Fruit fly (Drosophila melanogaster) whole organism, pupa: ENCODE results near the gene CG13398.

Experiments
- CG10348 ChIP-seq: fragments of 200-800 bp; sonication (Bioruptor generic); IDR thresholded peaks from 2 replicates; pipeline ENCODE4 v1.3.6; 2022; ENCODE audit warnings: missing biosample characterization, missing genetic modification characterization
- CG12605 ChIP-seq: fragments of 200-800 bp; sonication (Bioruptor generic); IDR thresholded peaks from 2 replicates; pipeline ENCODE4 v1.3.6; 2022; ENCODE audit warnings: missing biosample characterization, missing genetic modification characterization
- CG13204 ChIP-seq: fragments of 200-800 bp; sonication (Bioruptor generic); optimal IDR thresholded peaks from 2 replicates; lab custom pipeline; 2018; ENCODE audit warnings: missing biosample characterization, mild to moderate bottlenecking, missing genetic modification characterization, moderate library complexity
- CG14655 ChIP-seq: fragments of 200-800 bp; sonication (Bioruptor generic); optimal IDR thresholded peaks from 3 replicates; lab custom pipeline; 2017; ENCODE audit warnings: mild to moderate bottlenecking, missing biosample characterization, missing genetic modification reagents, missing genetic modification characterization
- CG15710 ChIP-seq: fragments of 200-800 bp; sonication (Bioruptor generic); optimal IDR thresholded peaks from 2 replicates; lab custom pipeline; 2018; ENCODE audit warnings: missing biosample characterization, mild to moderate bottlenecking, missing genetic modification characterization, moderate library complexity
- CG17806 ChIP-seq: fragments of 200-800 bp; sonication (Bioruptor generic); optimal IDR thresholded peaks from 2 replicates; lab custom pipeline; 2018; ENCODE audit warnings: missing biosample characterization, mild to moderate bottlenecking, missing genetic modification characterization, moderate library complexity
- CG32121 ChIP-seq: fragments of 200-800 bp; sonication (Bioruptor generic); IDR thresholded peaks from 2 replicates; pipeline ENCODE4 v1.3.6; 2022; ENCODE audit warnings: missing biosample characterization, missing genetic modification characterization
- CG34367 ChIP-seq: fragments of 200-800 bp; sonication (Bioruptor generic); optimal IDR thresholded peaks from 2 replicates; lab custom pipeline; 2018; ENCODE audit warnings: missing biosample characterization, mild to moderate bottlenecking, missing genetic modification characterization
- CG4496 ChIP-seq: fragments of 200-800 bp; sonication (Bioruptor generic); IDR thresholded peaks from 3 replicates; pipeline ENCODE4 v1.3.6; 2022; ENCODE audit warnings: missing biosample characterization, missing genetic modification characterization
- CG8159 ChIP-seq: fragments of 200-800 bp; sonication (Bioruptor generic); optimal IDR thresholded peaks from 3 replicates; lab custom pipeline; 2018; ENCODE audit warnings: missing biosample characterization, mild to moderate bottlenecking, missing genetic modification characterization, moderate library complexity
- CG8301 ChIP-seq: fragments of 200-800 bp; sonication (Bioruptor generic); optimal IDR thresholded peaks from 2 replicates; lab custom pipeline; 2018; ENCODE audit warnings: missing biosample characterization, mild to moderate bottlenecking, missing genetic modification characterization
- CG9948 ChIP-seq: fragments of 200-800 bp; sonication (Bioruptor generic); optimal IDR thresholded peaks from 2 replicates; lab custom pipeline; 2018; ENCODE audit warnings: missing biosample characterization, mild to moderate bottlenecking, missing genetic modification characterization, moderate library complexity
- D1 ChIP-seq: fragments of 200-800 bp; sonication (Bioruptor generic); optimal IDR thresholded peaks from 2 replicates; lab custom pipeline; 2018; ENCODE audit warnings: missing biosample characterization, mild to moderate bottlenecking, missing genetic modification characterization, moderate library complexity
- EcR ChIP-seq: fragments of 200-800 bp; sonication (Bioruptor generic); optimal IDR thresholded peaks from 3 replicates; lab custom pipeline; 2019; ENCODE audit warnings: missing biosample characterization, missing genetic modification characterization, mild to moderate bottlenecking, moderate library complexity, missing genetic modification reagents
- Ets98B ChIP-seq: fragments of 200-800 bp; sonication (Bioruptor generic); IDR thresholded peaks from 2 replicates; pipeline ENCODE4 v1.3.6; 2022; ENCODE audit warnings: missing biosample characterization, missing genetic modification characterization
- Pif1A ChIP-seq: fragments of 200-800 bp; sonication (Bioruptor generic); optimal IDR thresholded peaks from 3 replicates; lab custom pipeline; 2016; ENCODE audit warnings: missing biosample characterization, missing genetic modification characterization
- Pif1B ChIP-seq: fragments of 200-800 bp; sonication (Bioruptor generic); optimal IDR thresholded peaks from 3 replicates; lab custom pipeline; 2016; ENCODE audit warnings: missing biosample characterization, missing genetic modification characterization
- Snoo ChIP-seq: fragments of 200-800 bp; sonication (Bioruptor generic); optimal IDR thresholded peaks from 3 replicates; lab custom pipeline; 2017; ENCODE audit warnings: missing biosample characterization, mild to moderate bottlenecking, missing genetic modification characterization, inconsistent platforms
- fd96Ca ChIP-seq: fragments of 200-800 bp; sonication (Bioruptor generic); IDR thresholded peaks from 3 replicates; pipeline ENCODE4 v1.3.6; 2022; ENCODE audit warnings: missing biosample characterization, missing genetic modification characterization
- gl ChIP-seq: fragments of 200-800 bp; sonication (Bioruptor generic); optimal IDR thresholded peaks from 2 replicates; lab custom pipeline; 2018; ENCODE audit warnings: missing biosample characterization, mild to moderate bottlenecking, missing genetic modification characterization
- rn ChIP-seq: fragments of 200-800 bp; sonication (Bioruptor generic); IDR thresholded peaks from 2 replicates; pipeline ENCODE4 v1.3.6; 2022; ENCODE audit warnings: missing biosample characterization, missing genetic modification characterization

CG13398 gene

dm6 chr2L:8374235-8374634, 40.8 kb downstream of the CG13398 start, which contains the start of gene Wdr82:
Gene Wdr82, plus strand, starts transcription at chr2L:8374461.
- no peak for TF ChIP-seq rn (GFP tag; lab: Robert Waterston, UW)

- TF ChIP-seq Snoo, result no peak
- TF ChIP-seq CG15710 (tag; lab: Kevin White, UChicago), result no peak
- TF ChIP-seq CG9948 (tag; lab: Kevin White, UChicago), result no peak
- TF ChIP-seq Pif1B (GFP tag; lab: Kevin White, UChicago), result no peak
- no peak for TF ChIP-seq D1 (tag; lab: Kevin White, UChicago)
- TF ChIP-seq CG13204, result no peak
- no peak for TF ChIP-seq rn (GFP tag; lab: Robert Waterston, UW)
- no peak for TF ChIP-seq EcR (GFP tag; lab: Kevin White, UChicago)
- no peak for TF ChIP-seq CG8159 (tag; lab: Kevin White, UChicago)
- no peak for TF ChIP-seq CG4496 (GFP tag; lab: Robert Waterston, UW)
- TF ChIP-seq CG17806, result no peak
- TF ChIP-seq CG8301 (tag; lab: Kevin White, UChicago), result no peak
- TF ChIP-seq CG14655 (GFP tag; lab: Kevin White, UChicago), result no peak
- no peak for TF ChIP-seq CG10348 (GFP tag; lab: Robert Waterston, UW)
- TF ChIP-seq fd96Ca (GFP tag; lab: Robert Waterston, UW), result no peak
- TF ChIP-seq Ets98B, result no peak
- no peak for TF ChIP-seq gl (tag; lab: Kevin White, UChicago)
- TF ChIP-seq Pif1A (GFP tag; lab: Kevin White, UChicago), result no peak
- TF ChIP-seq CG34367 (tag; lab: Kevin White, UChicago), result no peak
- TF ChIP-seq, all 21 proteins: peak for 0
These were observed 42.8 kb downstream of the CG13398 start for dm6 chr2L:8372248-8372647.

dm6 chr2L:8371354-8371937, 43.6 kb downstream of the CG13398 start:
- TF ChIP-seq Pif1B (GFP tag; lab: Kevin White, UChicago) (no peak), CG32121 (GFP tag; lab: Robert Waterston, UW) (peak; percentile 13; the same call in 1 of the 2 replicates), CG12605 (GFP tag; lab: Robert Waterston, UW) (no peak), CG9948 (tag; lab: Kevin White, UChicago) (peak; percentile 4), CG8301 (tag; lab: Kevin White, UChicago) (no peak)

- no peak for TF ChIP-seq CG14655 (GFP tag; lab: Kevin White, UChicago)
- TF ChIP-seq Ets98B, result peak; percentile 74; the same call in 1 of the 2 replicates
- no peak for TF ChIP-seq Pif1B (GFP tag; lab: Kevin White, UChicago)
- TF ChIP-seq CG12605 (GFP tag; lab: Robert Waterston, UW), result peak; percentile 44; the same call in 1 of the 2 replicates
- peak; percentile 50; the same call in 1 of the 3 replicates for TF ChIP-seq CG4496 (GFP tag; lab: Robert Waterston, UW)
- peak; percentile 44 for TF ChIP-seq EcR (GFP tag; lab: Kevin White, UChicago)
- TF ChIP-seq CG8301 (tag; lab: Kevin White, UChicago), result no peak
- TF ChIP-seq CG32121 (GFP tag; lab: Robert Waterston, UW), result peak; percentile 46; the same call in 1 of the 2 replicates
- TF ChIP-seq CG15710 (tag; lab: Kevin White, UChicago), result peak; percentile 16
- peak; percentile 67; the same call in 2 of the 3 replicates for TF ChIP-seq fd96Ca (GFP tag; lab: Robert Waterston, UW)
- TF ChIP-seq CG10348 (GFP tag; lab: Robert Waterston, UW), result 0 out of 2 replicates have a peak, but pooled peaks have one; percentile 6
These were observed 44.4 kb downstream of the CG13398 start, which contains the start of gene CG17292 for dm6 chr2L:8370364-8371326. Gene CG17292, plus strand, starts transcription at chr2L:8370454.

DNA sequence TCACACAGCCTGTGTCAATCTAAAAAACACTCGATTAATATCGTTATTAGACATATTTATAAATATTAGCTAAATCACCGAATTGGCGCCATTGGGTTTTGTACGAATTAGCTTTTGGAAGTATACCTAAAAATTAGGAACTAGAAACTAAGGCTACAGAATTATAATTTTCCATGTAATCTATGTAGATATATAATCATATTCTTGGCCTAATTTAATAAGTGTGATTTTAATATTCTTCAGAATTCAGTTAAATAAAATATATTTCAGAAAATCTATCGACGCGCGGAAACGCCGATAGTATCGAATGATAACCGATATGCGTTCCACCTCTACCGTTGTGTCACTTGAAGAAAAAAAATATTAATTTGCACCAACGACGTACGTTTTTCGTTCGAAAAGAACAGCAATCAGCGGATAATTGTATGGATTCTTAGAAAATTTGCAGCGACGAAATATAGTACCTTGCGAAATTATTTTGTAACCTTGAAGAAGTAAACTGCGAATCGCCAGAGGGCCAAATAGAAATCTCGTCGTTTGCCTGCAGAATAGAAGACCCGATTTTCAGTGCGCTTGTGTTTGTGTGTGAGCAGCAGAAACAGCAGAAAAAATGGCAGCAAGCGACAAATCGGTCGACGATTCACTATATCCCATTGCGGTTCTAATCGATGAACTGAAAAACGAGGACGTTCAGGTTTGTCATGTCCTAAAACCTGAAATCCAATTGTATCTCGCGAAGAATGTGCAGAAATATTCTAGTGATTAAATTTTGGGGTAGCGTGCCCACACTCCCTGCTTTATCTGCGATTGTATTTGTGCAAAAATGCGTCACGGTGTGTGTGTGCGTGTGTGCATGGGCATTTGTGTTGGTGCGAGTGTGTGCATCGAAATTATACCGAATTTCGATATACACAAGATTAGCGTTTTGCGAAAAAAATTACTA, 49.1 kb downstream of the CG13398 start, which contains the start of gene Pp2A-29B:
Gene Pp2A-29B (plus strand): TSS at position 338 of the 943 bp plus-strand sequence.
- TF ChIP-seq CG10348 (GFP tag; lab: Robert Waterston, UW), result no peak
- no peak for TF ChIP-seq EcR (GFP tag; lab: Kevin White, UChicago)
- no peak for TF ChIP-seq CG4496 (GFP tag; lab: Robert Waterston, UW)
- TF ChIP-seq Snoo, result no peak
- TF ChIP-seq CG8301 (tag; lab: Kevin White, UChicago), result no peak
- no peak for TF ChIP-seq CG17806
- TF ChIP-seq CG15710 (tag; lab: Kevin White, UChicago), result peak; percentile 13
- TF ChIP-seq CG34367 (tag; lab: Kevin White, UChicago), result no peak
- no peak for TF ChIP-seq D1 (tag; lab: Kevin White, UChicago)
- TF ChIP-seq Ets98B, result no peak
- no peak for TF ChIP-seq CG13204
- peak; percentile 4 for TF ChIP-seq Pif1A (GFP tag; lab: Kevin White, UChicago)
- TF ChIP-seq CG8159 (tag; lab: Kevin White, UChicago), result peak; percentile 32
- no peak for TF ChIP-seq CG9948 (tag; lab: Kevin White, UChicago)
- TF ChIP-seq gl (tag; lab: Kevin White, UChicago), result no peak
- no peak for TF ChIP-seq Pif1B (GFP tag; lab: Kevin White, UChicago)
- TF ChIP-seq fd96Ca (GFP tag; lab: Robert Waterston, UW), result 0 out of 3 replicates have a peak, but pooled peaks have one; percentile 15
- TF ChIP-seq CG32121 (GFP tag; lab: Robert Waterston, UW), result no peak
